Worm (Caenorhabditis elegans): ENCODE results near the gene F22F7.7.
"Not testable (repeated sequence)": the region's sequence is repeated elsewhere in the genome, so short reads cannot be mapped to it uniquely, and the experiment has no call there.

Gene F22F7.7

ce11 chrV:2099040-2099439 is 40.8 kb downstream of the F22F7.7 start, which contains the start of gene F36F12.7:
TSS of gene F36F12.7 (plus strand) at chrV:2099340.
- TF ChIP-seq hnd-1 (tag; optimal IDR thresholded peaks at IDR 0.05) (no peak), B0310.2 (tag; optimal IDR thresholded peaks at IDR 0.05) (no peak), F13C5.2 (tag; optimal IDR thresholded peaks at IDR 0.05) (no peak), ama-1 (optimal IDR thresholded peaks at IDR 0.05) (no peak), ceh-13 (GFP tag; optimal IDR thresholded peaks at IDR 0.05) (no peak)

- TF ChIP-seq sea-1 (GFP tag; conservative IDR thresholded peaks at IDR 0.05) (no peak), pes-1 (GFP tag; IDR thresholded peaks at IDR 0.05) (no peak), aly-1 (tag; optimal IDR thresholded peaks at IDR 0.05) (no peak), ceh-13 (GFP tag; optimal IDR thresholded peaks at IDR 0.05) (no peak), hnd-1 (tag; optimal IDR thresholded peaks at IDR 0.05) (no peak), ama-1 (optimal IDR thresholded peaks at IDR 0.05) (no peak), ets-7 (tag; optimal IDR thresholded peaks at IDR 0.05) (no peak), tbx-11 (GFP tag; IDR thresholded peaks at IDR 0.05) (no peak), hmg-4 (GFP tag; optimal IDR thresholded peaks at IDR 0.05) (no peak), B0310.2 (tag; optimal IDR thresholded peaks at IDR 0.05) (no peak), hmbx-1 (tag; optimal IDR thresholded peaks at IDR 0.05) (no peak)
These were observed 42.2 kb downstream of the F22F7.7 start, which contains the start of gene clec-208 for ce11 chrV:2097653-2098052. TSS of gene clec-208 (plus strand) at chrV:2097953.

ce11 chrV:2095772-2096171 is 44.1 kb downstream of the F22F7.7 start, which contains the start of gene clec-207:
TSS of gene clec-207 (plus strand) at chrV:2096072.
- TF ChIP-seq hnd-1 (tag; optimal IDR thresholded peaks at IDR 0.05): no peak
- no peak for TF ChIP-seq tra-4 (tag; optimal IDR thresholded peaks at IDR 0.05)
- no peak for TF ChIP-seq hmbx-1 (tag; optimal IDR thresholded peaks at IDR 0.05)
- no peak for TF ChIP-seq ama-1 (optimal IDR thresholded peaks at IDR 0.05)
- TF ChIP-seq tbx-11 (GFP tag; IDR thresholded peaks at IDR 0.05): no peak
- TF ChIP-seq aly-1 (tag; optimal IDR thresholded peaks at IDR 0.05): no peak
- TF ChIP-seq sea-1 (GFP tag; conservative IDR thresholded peaks at IDR 0.05): no peak
- no peak for TF ChIP-seq ceh-36 (tag; optimal IDR thresholded peaks at IDR 0.05)
- TF ChIP-seq hmg-4 (GFP tag; optimal IDR thresholded peaks at IDR 0.05): no peak

ce11 chrV:2095204-2095603 is 44.6 kb downstream of the F22F7.7 start, which contains the start of gene F36F12.2:
TSS of gene F36F12.2 (minus strand) at chrV:2095304.
- TF ChIP-seq hmg-4 (GFP tag; optimal IDR thresholded peaks at IDR 0.05) (no peak), hnd-1 (tag; optimal IDR thresholded peaks at IDR 0.05) (no peak), scrt-1 (GFP tag; IDR thresholded peaks at IDR 0.05) (no peak), ceh-36 (tag; optimal IDR thresholded peaks at IDR 0.05) (no peak), pes-1 (GFP tag; IDR thresholded peaks at IDR 0.05) (no peak), aly-1 (tag; optimal IDR thresholded peaks at IDR 0.05) (no peak), tbx-37 (GFP tag; conservative IDR thresholded peaks at IDR 0.05) (no peak), tra-4 (tag; optimal IDR thresholded peaks at IDR 0.05) (no peak), F13C5.2 (tag; optimal IDR thresholded peaks at IDR 0.05) (no peak), ets-7 (tag; optimal IDR thresholded peaks at IDR 0.05) (no peak), sea-1 (GFP tag; conservative IDR thresholded peaks at IDR 0.05) (no peak), B0310.2 (tag; optimal IDR thresholded peaks at IDR 0.05) (no peak)

- not testable (repeated sequence) for TF ChIP-seq hmbx-1, ets-7, tra-4 (tag; optimal IDR thresholded peaks at IDR 0.05)
These were observed 49.5 kb downstream of the F22F7.7 start, which contains the start of gene ztf-28 for ce11 chrV:2090321-2090720. TSS of gene ztf-28 (plus strand) at chrV:2090669.

- TF ChIP-seq scrt-1 (GFP tag; IDR thresholded peaks at IDR 0.05): 0 out of 2 replicates have a peak, but pooled peaks have one; percentile 11
These were observed 54.0 kb downstream of the F22F7.7 start, which contains the start of gene F36F12.3 for ce11 chrV:2085745-2086267. TSS of gene F36F12.3 (plus strand) at chrV:2085795.

- no peak for TF ChIP-seq scrt-1 (GFP tag; IDR thresholded peaks at IDR 0.05)
- TF ChIP-seq ets-7 (tag; optimal IDR thresholded peaks at IDR 0.05): no peak
- no peak for TF ChIP-seq ama-1 (optimal IDR thresholded peaks at IDR 0.05)
- no peak for TF ChIP-seq tra-4 (tag; optimal IDR thresholded peaks at IDR 0.05)
- TF ChIP-seq sea-1 (GFP tag; conservative IDR thresholded peaks at IDR 0.05): no peak
- no peak for TF ChIP-seq ceh-36 (tag; optimal IDR thresholded peaks at IDR 0.05)
- no peak for TF ChIP-seq aly-1 (tag; optimal IDR thresholded peaks at IDR 0.05)
- TF ChIP-seq tbx-11 (GFP tag; IDR thresholded peaks at IDR 0.05): no peak
- no peak for TF ChIP-seq F13C5.2 (tag; optimal IDR thresholded peaks at IDR 0.05)
- no peak for TF ChIP-seq B0310.2 (tag; optimal IDR thresholded peaks at IDR 0.05)
- TF ChIP-seq ceh-13 (GFP tag; optimal IDR thresholded peaks at IDR 0.05): no peak
- no peak for TF ChIP-seq pes-1 (GFP tag; IDR thresholded peaks at IDR 0.05)
- TF ChIP-seq hmbx-1 (tag; optimal IDR thresholded peaks at IDR 0.05): no peak
- TF ChIP-seq tbx-37 (GFP tag; conservative IDR thresholded peaks at IDR 0.05): no peak
- no peak for TF ChIP-seq flt-1 (GFP tag; IDR thresholded peaks at IDR 0.05)
- TF ChIP-seq hmg-4 (GFP tag; optimal IDR thresholded peaks at IDR 0.05): no peak
- TF ChIP-seq hnd-1 (tag; optimal IDR thresholded peaks at IDR 0.05): no peak
These were observed 56.0 kb downstream of the F22F7.7 start for ce11 chrV:2083869-2084268.

ce11 chrV:2081894-2082293 is 57.9 kb downstream of the F22F7.7 start:
- TF ChIP-seq flt-1 (GFP tag; IDR thresholded peaks at IDR 0.05) (no peak), ama-1 (optimal IDR thresholded peaks at IDR 0.05) (no peak), B0310.2 (tag; optimal IDR thresholded peaks at IDR 0.05) (no peak), scrt-1 (GFP tag; IDR thresholded peaks at IDR 0.05) (no peak), hmbx-1 (tag; optimal IDR thresholded peaks at IDR 0.05) (no peak), hmg-4 (GFP tag; optimal IDR thresholded peaks at IDR 0.05) (no peak), pes-1 (GFP tag; IDR thresholded peaks at IDR 0.05) (no peak)

Data from whole organism, early embryonic.